Fruit fly (Drosophila melanogaster) whole organism: ENCODE data around the gene rogdi.

Experiments used
- Dll ChIP-seq: fragments of >200 bp; optimal IDR thresholded peaks from 2 replicates; lab custom pipeline; 2017
- EcR ChIP-seq, 2 experiments: fragments of >200 bp; optimal IDR thresholded peaks; 2 replicates each; lab custom pipeline; 2017; ENCODE audit warnings: missing biosample characterization in 2 of 2, missing genetic modification characterization in 2 of 2, missing genetic modification reagents in 2 of 2
- psq ChIP-seq: fragments of >200 bp; optimal IDR thresholded peaks from 2 replicates; lab custom pipeline; 2017

dm6 chr3L:17077273-17077672, 28.0 kb downstream of the rogdi start:
- TF ChIP-seq psq (lab: Kevin White, UChicago) (no peak), EcR (GFP tag; optimal IDR thresholded peaks at IDR 0.05; lab: Kevin White, UChicago) (no peak), Dll (lab: Kevin White, UChicago) (no peak)
